Fruit fly (Drosophila melanogaster) whole organism, embryonic: Measurements from ENCODE around the gene Bx42.

Experiments used
- Antp ChIP-seq: fragments of 200-800 bp; sonication (Bioruptor generic); optimal IDR thresholded peaks from 3 replicates; lab custom pipeline; 2016; ENCODE audit warnings: missing biosample characterization, missing genetic modification characterization
- B-H2 ChIP-seq: fragments of 200-800 bp; sonication (Bioruptor generic); optimal IDR thresholded peaks from 2 replicates; lab custom pipeline; 2018; ENCODE audit warnings: missing biosample characterization, mild to moderate bottlenecking, missing genetic modification characterization
- CG10543 ChIP-seq: fragments of 200-800 bp; sonication (Bioruptor generic); optimal IDR thresholded peaks from 3 replicates; lab custom pipeline; 2017; ENCODE audit warnings: missing biosample characterization, mild to moderate bottlenecking, missing genetic modification characterization, moderate library complexity
- CG11695 ChIP-seq: fragments of 200-800 bp; sonication (Bioruptor generic); IDR thresholded peaks from 3 replicates; pipeline ENCODE4 v1.3.6; 2022; ENCODE audit warnings: missing biosample characterization, missing genetic modification characterization
- CG1233 ChIP-seq: fragments of 200-800 bp; sonication (Bioruptor generic); optimal IDR thresholded peaks from 4 replicates; lab custom pipeline; 2018; ENCODE audit warnings: missing biosample characterization, mild to moderate bottlenecking, missing genetic modification characterization
- CG13123 ChIP-seq: fragments of 200-800 bp; sonication (Bioruptor generic); optimal IDR thresholded peaks from 2 replicates; lab custom pipeline; 2016; ENCODE audit warnings: missing biosample characterization, missing genetic modification characterization
- CG13624 ChIP-seq: fragments of 200-800 bp; sonication (Bioruptor generic); optimal IDR thresholded peaks from 2 replicates; lab custom pipeline; 2016; ENCODE audit warnings: missing biosample characterization, missing genetic modification characterization
- CG14667 ChIP-seq: fragments of 200-800 bp; sonication (Bioruptor generic); IDR thresholded peaks from 2 replicates; pipeline ENCODE4 v1.3.6; 2022; ENCODE audit warnings: missing biosample characterization, missing genetic modification characterization
- CG17568 ChIP-seq: fragments of 200-800 bp; sonication (Bioruptor generic); optimal IDR thresholded peaks from 2 replicates; lab custom pipeline; 2018; ENCODE audit warnings: missing biosample characterization, mild to moderate bottlenecking, missing genetic modification characterization, moderate library complexity
- CG18619 ChIP-seq: fragments of 200-800 bp; sonication (Bioruptor generic); optimal IDR thresholded peaks from 3 replicates; lab custom pipeline; 2017; ENCODE audit warnings: missing biosample characterization, mild to moderate bottlenecking, missing genetic modification characterization
- CG31224 ChIP-seq: fragments of 200-800 bp; sonication (Bioruptor generic); IDR thresholded peaks from 2 replicates; pipeline ENCODE4 v1.3.6; 2022; ENCODE audit warnings: missing biosample characterization, missing genetic modification characterization
- CG34422 ChIP-seq: fragments of 200-800 bp; sonication (Bioruptor generic); IDR thresholded peaks from 3 replicates; pipeline ENCODE4 v1.3.6; 2022; ENCODE audit warnings: missing biosample characterization, missing genetic modification characterization
- CG3847 ChIP-seq: fragments of 200-800 bp; sonication (Bioruptor generic); IDR thresholded peaks from 2 replicates; pipeline ENCODE4 v1.3.6; 2022; ENCODE audit warnings: missing biosample characterization, missing genetic modification characterization
- CG4730 ChIP-seq: fragments of 200-800 bp; sonication (Bioruptor generic); IDR thresholded peaks from 2 replicates; pipeline ENCODE4 v1.3.6; 2022; ENCODE audit warnings: missing biosample characterization, missing genetic modification characterization
- CG4854 ChIP-seq: fragments of 200-800 bp; sonication (Bioruptor generic); optimal IDR thresholded peaks from 2 replicates; lab custom pipeline; 2016; ENCODE audit warnings: missing biosample characterization, missing genetic modification characterization, inconsistent platforms
- CG7987 ChIP-seq: fragments of 200-800 bp; sonication (Bioruptor generic); optimal IDR thresholded peaks from 2 replicates; lab custom pipeline; 2018; ENCODE audit warnings: missing biosample characterization, mild to moderate bottlenecking, missing genetic modification characterization, moderate library complexity
- GATAe ChIP-seq: fragments of 200-800 bp; sonication (Bioruptor generic); conservative IDR thresholded peaks from 2 replicates; pipeline ENCODE4 v1.3.6; 2022; ENCODE audit warnings: missing biosample characterization, missing genetic modification characterization
- HLH54F ChIP-seq: fragments of 200-800 bp; sonication (Bioruptor generic); optimal IDR thresholded peaks from 3 replicates; lab custom pipeline; 2016; ENCODE audit warnings: missing biosample characterization, missing genetic modification characterization
- HmgZ ChIP-seq: fragments of 200-800 bp; sonication (Bioruptor generic); optimal IDR thresholded peaks from 2 replicates; lab custom pipeline; 2018; ENCODE audit warnings: missing biosample characterization, mild to moderate bottlenecking, missing genetic modification characterization
- Hr51 ChIP-seq, 2 experiments: fragments of 200-800 bp; sonication (Bioruptor generic); optimal IDR thresholded peaks; 2 replicates in 1 of 2; 3 replicates in 1 of 2; lab custom pipeline; 2016 to 2018; ENCODE audit warnings: missing biosample characterization in 2 of 2, missing genetic modification characterization in 2 of 2, mild to moderate bottlenecking in 1 of 2, moderate library complexity in 1 of 2
- MTF-1 ChIP-seq: fragments of 200-800 bp; sonication (Bioruptor generic); optimal IDR thresholded peaks from 2 replicates; lab custom pipeline; 2018; ENCODE audit warnings: missing biosample characterization, mild to moderate bottlenecking, missing genetic modification characterization, borderline replicate concordance
- NFAT ChIP-seq: fragments of 200-800 bp; sonication (Bioruptor generic); IDR thresholded peaks from 2 replicates; pipeline ENCODE4 v1.3.6; 2022; ENCODE audit warnings: missing biosample characterization, missing genetic modification characterization
- Ptx1 ChIP-seq: fragments of 200-800 bp; sonication (Bioruptor generic); IDR thresholded peaks from 2 replicates; pipeline ENCODE4 v1.3.6; 2022; ENCODE audit warnings: missing biosample characterization, missing genetic modification characterization
- Sry-δ ChIP-seq: fragments of 200-800 bp; sonication (Bioruptor generic); optimal IDR thresholded peaks from 2 replicates; lab custom pipeline; 2016; ENCODE audit warnings: missing biosample characterization, missing genetic modification characterization
- Stat92E ChIP-seq, 3 experiments: fragments of >200 bp in 2 of 3; fragments of 200-800 bp in 1 of 3; sonication (Bioruptor generic) in 1 of 3; optimal IDR thresholded peaks; 2 replicates each; lab custom pipeline; 2017 to 2019; ENCODE audit warnings: missing biosample characterization in 3 of 3, missing genetic modification characterization in 3 of 3, mild to moderate bottlenecking in 1 of 3, moderate library complexity in 1 of 3
- TFAM ChIP-seq: fragments of 200-800 bp; sonication (Bioruptor generic); optimal IDR thresholded peaks from 2 replicates; lab custom pipeline; 2017; ENCODE audit warnings: missing biosample characterization, missing genetic modification characterization, inconsistent platforms
- Vsx1 ChIP-seq: fragments of 200-800 bp; sonication (Bioruptor generic); optimal IDR thresholded peaks from 2 replicates; lab custom pipeline; 2017; ENCODE audit warnings: missing biosample characterization, mild to moderate bottlenecking, missing genetic modification characterization, missing genetic modification reagents
- fd3F ChIP-seq: fragments of 200-800 bp; sonication (Bioruptor generic); optimal IDR thresholded peaks from 2 replicates; lab custom pipeline; 2018; ENCODE audit warnings: missing biosample characterization, mild to moderate bottlenecking, missing genetic modification characterization, moderate library complexity
- ftz-f1 ChIP-seq: fragments of 200-800 bp; sonication (Bioruptor generic); optimal IDR thresholded peaks from 2 replicates; lab custom pipeline; 2016; ENCODE audit warnings: missing biosample characterization, missing genetic modification characterization
- gcm ChIP-seq: fragments of 200-800 bp; sonication (Bioruptor generic); optimal IDR thresholded peaks from 2 replicates; lab custom pipeline; 2019; ENCODE audit warnings: missing biosample characterization, mild to moderate bottlenecking, missing genetic modification characterization, moderate library complexity
- hkb ChIP-seq, 2 experiments: fragments of 200-800 bp in 1 of 2; fragments of >200 bp in 1 of 2; sonication (Bioruptor generic) in 1 of 2; IDR thresholded peaks in 1 of 2; optimal IDR thresholded peaks in 1 of 2; 2 replicates each; pipeline versions ENCODE4 v1.3.6 to Lab custom; 2017 to 2022; ENCODE audit warnings: missing biosample characterization in 1 of 2, missing genetic modification characterization in 1 of 2
- ind ChIP-seq: fragments of 200-800 bp; sonication (Bioruptor generic); optimal IDR thresholded peaks from 3 replicates; lab custom pipeline; 2016; ENCODE audit warnings: missing biosample characterization, missing genetic modification characterization
- insv ChIP-seq, 2 experiments: fragments of 200-800 bp; sonication (Bioruptor generic); optimal IDR thresholded peaks; 3 replicates each; lab custom pipeline; 2016 to 2018; ENCODE audit warnings: missing biosample characterization in 2 of 2, missing genetic modification characterization in 2 of 2
- klu ChIP-seq: fragments of 200-800 bp; sonication (Bioruptor generic); IDR thresholded peaks from 2 replicates; pipeline ENCODE4 v1.3.6; 2022; ENCODE audit warnings: missing biosample characterization, missing genetic modification characterization
- mld ChIP-seq: fragments of 200-800 bp; sonication (Bioruptor generic); IDR thresholded peaks from 3 replicates; pipeline ENCODE4 v1.3.6; 2022; ENCODE audit warnings: missing biosample characterization, missing genetic modification characterization; ENCODE audit not compliant: partially characterized antibody
- nerfin-1 ChIP-seq: fragments of 200-800 bp; sonication (Bioruptor generic); optimal IDR thresholded peaks from 3 replicates; lab custom pipeline; 2019; ENCODE audit warnings: missing biosample characterization, mild to moderate bottlenecking, missing genetic modification characterization, moderate library complexity
- pnt ChIP-seq: fragments of 200-800 bp; sonication (Bioruptor generic); optimal IDR thresholded peaks from 3 replicates; lab custom pipeline; 2016; ENCODE audit warnings: missing biosample characterization, missing genetic modification characterization
- pum ChIP-seq: fragments of 200-800 bp; sonication (Bioruptor generic); optimal IDR thresholded peaks from 2 replicates; lab custom pipeline; 2016; ENCODE audit warnings: missing biosample characterization, missing genetic modification characterization
- repo ChIP-seq: fragments of 200-800 bp; sonication (Bioruptor generic); optimal IDR thresholded peaks from 2 replicates; lab custom pipeline; 2016; ENCODE audit warnings: missing biosample characterization, missing genetic modification characterization
- sc ChIP-seq, 3 experiments: fragments of >200 bp in 2 of 3; fragments of 200-800 bp in 1 of 3; sonication (Bioruptor generic) in 1 of 3; optimal IDR thresholded peaks; 2 replicates in 2 of 3; 3 replicates in 1 of 3; lab custom pipeline; 2017; ENCODE audit warnings: mild to moderate bottlenecking in 1 of 3, missing biosample characterization in 1 of 3, missing genetic modification characterization in 1 of 3, missing genetic modification reagents in 1 of 3
- slou ChIP-seq: fragments of 200-800 bp; sonication (Bioruptor generic); optimal IDR thresholded peaks from 3 replicates; lab custom pipeline; 2016; ENCODE audit warnings: missing biosample characterization, missing genetic modification characterization
- slp2 ChIP-seq: fragments of 200-800 bp; sonication (Bioruptor generic); optimal IDR thresholded peaks from 2 replicates; lab custom pipeline; 2016; ENCODE audit warnings: missing biosample characterization, missing genetic modification characterization
- so ChIP-seq: fragments of 200-800 bp; sonication (Bioruptor generic); IDR thresholded peaks from 3 replicates; pipeline ENCODE4 v1.3.6; 2022; ENCODE audit warnings: missing biosample characterization, missing genetic modification characterization
- sqz ChIP-seq: fragments of 200-800 bp; sonication (Bioruptor generic); optimal IDR thresholded peaks from 3 replicates; lab custom pipeline; 2018; ENCODE audit warnings: missing biosample characterization, mild to moderate bottlenecking, missing genetic modification characterization
- ssp ChIP-seq: fragments of 200-800 bp; sonication (Bioruptor generic); IDR thresholded peaks from 2 replicates; pipeline ENCODE4 v1.3.6; 2022; ENCODE audit warnings: missing biosample characterization, missing genetic modification characterization
- toy ChIP-seq: fragments of 200-800 bp; sonication (Bioruptor generic); IDR thresholded peaks from 2 replicates; pipeline ENCODE4 v1.3.6; 2022; ENCODE audit warnings: missing biosample characterization, missing genetic modification characterization
- unpg ChIP-seq: fragments of 200-800 bp; sonication (Bioruptor generic); optimal IDR thresholded peaks from 3 replicates; lab custom pipeline; 2018; ENCODE audit warnings: missing biosample characterization, mild to moderate bottlenecking, missing genetic modification characterization, moderate library complexity
- vfl ChIP-seq: fragments of 200-800 bp; sonication (Bioruptor generic); optimal IDR thresholded peaks from 2 replicates; lab custom pipeline; 2016; ENCODE audit warnings: missing biosample characterization, missing genetic modification characterization
- yki ChIP-seq: fragments of >200 bp; optimal IDR thresholded peaks from 3 replicates; lab custom pipeline; 2018

Gene Bx42

DNA sequence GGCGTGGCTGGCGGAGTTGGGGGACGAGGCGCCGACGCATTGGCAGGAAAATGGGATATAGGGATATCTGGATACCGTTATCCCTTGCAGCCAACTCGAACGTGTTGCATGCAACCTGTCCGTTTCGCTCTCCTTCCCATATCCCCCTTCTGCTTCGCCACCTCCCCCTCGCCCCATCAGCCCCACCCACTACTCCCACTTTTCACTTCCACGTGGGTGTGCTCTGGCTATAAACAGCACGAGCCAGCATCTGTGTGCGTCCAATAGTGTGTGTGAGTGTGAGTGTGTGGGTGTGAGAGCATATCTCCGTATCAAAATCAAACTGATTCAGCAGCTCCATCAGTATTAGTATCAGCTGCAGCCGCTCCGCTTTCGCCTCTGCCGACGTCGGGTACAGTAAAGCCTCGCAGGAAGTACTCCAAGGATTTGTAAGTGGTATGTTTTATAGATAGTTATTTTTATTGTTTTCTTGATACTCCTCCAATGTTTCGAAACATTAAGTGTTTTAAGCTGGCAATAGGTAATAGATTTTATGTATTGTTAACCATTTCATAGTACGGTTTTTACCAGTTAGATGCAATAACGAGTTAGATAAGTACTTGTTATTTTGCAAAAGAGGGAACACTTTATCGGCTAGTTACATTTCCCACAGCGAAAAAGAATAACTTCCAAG is 12.7 kb upstream of the Bx42 start (continued):
- TF ChIP-seq CG13624 (no peak), Antp (GFP tag; lab: Kevin White, UChicago) (peak; percentile 12), CG17568 (GFP tag; lab: Kevin White, UChicago) (no peak), sqz (GFP tag; lab: Kevin White, UChicago) (peak; percentile 31), nerfin-1 (tag; lab: Kevin White, UChicago) (peak; percentile 56), CG31224 (no peak), MTF-1 (no peak), Sry-δ (GFP tag; lab: Kevin White, UChicago) (peak; percentile 2), NFAT (GFP tag; lab: Robert Waterston, UW) (no peak), slp2 (GFP tag; lab: Kevin White, UChicago) (peak; percentile 20), CG7987 (no peak), pum (GFP tag; lab: Kevin White, UChicago) (no peak), ind (GFP tag; lab: Kevin White, UChicago) (peak; percentile 49), mld (GFP tag; lab: Robert Waterston, UW) (no peak), Vsx1 (no peak), CG14667 (peak; percentile 30; the same call in 1 of the 2 replicates), CG3847 (GFP tag; lab: Robert Waterston, UW) (no peak), CG34422 (no peak), CG18619 (GFP tag; lab: Kevin White, UChicago) (no peak), GATAe (GFP tag; lab: Robert Waterston, UW) (no peak), ftz-f1 (GFP tag; lab: Kevin White, UChicago) (no peak), klu (no peak), CG10543 (GFP tag; lab: Kevin White, UChicago) (no peak), HmgZ (tag; lab: Kevin White, UChicago) (no peak), slou (GFP tag; lab: Kevin White, UChicago) (no peak), CG13123 (GFP tag; lab: Kevin White, UChicago) (no peak), Hr51 (GFP tag; optimal IDR thresholded peaks at IDR 0.05; lab: Kevin White, UChicago) (no peak), ssp (GFP tag; lab: Robert Waterston, UW) (no peak), Ptx1 (GFP tag; lab: Robert Waterston, UW) (peak; percentile 53), fd3F (GFP tag; lab: Kevin White, UChicago) (no peak), CG1233 (GFP tag; lab: Kevin White, UChicago) (peak; percentile 21), TFAM (GFP tag; lab: Kevin White, UChicago) (no peak), B-H2 (GFP tag; lab: Kevin White, UChicago) (no peak), insv (GFP tag; optimal IDR thresholded peaks at IDR 0.05; lab: Kevin White, UChicago) (no peak), hkb (optimal IDR thresholded peaks at IDR 0.05; lab: Kevin White, UChicago) (no peak), hkb (GFP tag; IDR thresholded peaks at IDR 0.05; lab: Robert Waterston, UW) (peak; percentile 64), repo (no peak), pnt (GFP tag; lab: Kevin White, UChicago) (peak; percentile 46), yki (no peak), Stat92E (GFP tag; optimal IDR thresholded peaks at IDR 0.05; lab: Kevin White, UChicago) (no peak), unpg (GFP tag; lab: Kevin White, UChicago) (no peak), toy (GFP tag; lab: Robert Waterston, UW) (no peak), CG11695 (GFP tag; lab: Robert Waterston, UW) (0 out of 3 replicates have a peak, but pooled peaks have one; percentile 43), so (GFP tag; lab: Robert Waterston, UW) (peak; percentile 32; the same call in 1 of the 3 replicates), gcm (GFP tag; lab: Kevin White, UChicago) (no peak), CG4854 (GFP tag; lab: Kevin White, UChicago) (no peak), HLH54F (GFP tag; lab: Kevin White, UChicago) (no peak), vfl (GFP tag; lab: Kevin White, UChicago) (no peak), sc (optimal IDR thresholded peaks at IDR 0.05; lab: Kevin White, UChicago) (no peak), sc (GFP tag; optimal IDR thresholded peaks at IDR 0.05; lab: Kevin White, UChicago) (no peak), CG4730 (GFP tag; lab: Robert Waterston, UW) (no peak)
